Worm (Caenorhabditis elegans) whole organism, L4 larva: ENCODE data around the gene T04B8.1.

Source experiments
- D1046.2 ChIP-seq: fragments of 200-800 bp; sonication (Bioruptor generic); IDR thresholded peaks from 2 replicates; pipeline ENCODE4 v1.3.6; 2022; ENCODE audit warnings: missing genetic modification characterization, missing compliant biosample characterization
- R02D3.7 ChIP-seq: fragments of 150-350 bp; sonication (generic microtip); optimal IDR thresholded peaks from 3 replicates; lab custom pipeline; 2014; ENCODE audit warnings: missing biosample characterization, missing genetic modification characterization
- T26A8.4 ChIP-seq: fragments of 200-800 bp; sonication (Bioruptor generic); IDR thresholded peaks from 2 replicates; pipeline ENCODE4 v1.3.6; 2022; ENCODE audit warnings: missing genetic modification characterization, missing compliant biosample characterization
- Y48G9A.11 ChIP-seq: fragments of 200-800 bp; sonication (Bioruptor generic); IDR thresholded peaks from 2 replicates; pipeline ENCODE4 v1.3.6; 2022; ENCODE audit warnings: missing genetic modification reagents, missing genetic modification characterization, missing compliant biosample characterization
- ceh-20 ChIP-seq: fragments of 200-800 bp; sonication (Bioruptor generic); IDR thresholded peaks from 2 replicates; pipeline ENCODE4 v1.3.6; 2022; ENCODE audit warnings: missing genetic modification reagents, missing genetic modification characterization, missing compliant biosample characterization
- ceh-28 ChIP-seq: fragments of 150-350 bp; optimal IDR thresholded peaks from 2 replicates; lab custom pipeline; 2014; ENCODE audit warnings: missing biosample characterization, missing genetic modification reagents, missing genetic modification characterization
- ceh-32 ChIP-seq: sonication (generic microtip); optimal IDR thresholded peaks from 2 replicates; lab custom pipeline; 2016; ENCODE audit warnings: mild to moderate bottlenecking, missing genetic modification characterization, missing compliant biosample characterization; ENCODE audit not compliant: poor library complexity
- ceh-44 ChIP-seq: fragments of 200-800 bp; sonication (Bioruptor generic); IDR thresholded peaks from 2 replicates; pipeline ENCODE4 v1.3.6; 2022; ENCODE audit warnings: missing genetic modification reagents, missing genetic modification characterization, missing compliant biosample characterization
- ceh-62 ChIP-seq: sonication (generic microtip); optimal IDR thresholded peaks from 2 replicates; lab custom pipeline; 2017; ENCODE audit warnings: missing biosample characterization, missing genetic modification characterization
- ceh-82 ChIP-seq: sonication (generic microtip); optimal IDR thresholded peaks from 2 replicates; lab custom pipeline; 2017; ENCODE audit warnings: missing biosample characterization, missing genetic modification characterization
- ces-1 ChIP-seq: fragments of 150-350 bp; sonication (generic microtip); optimal IDR thresholded peaks from 4 replicates; lab custom pipeline; 2014; ENCODE audit warnings: missing biosample characterization, missing genetic modification reagents, missing genetic modification characterization
- ctbp-1 ChIP-seq: fragments of 200-800 bp; sonication (Bioruptor generic); IDR thresholded peaks from 2 replicates; pipeline ENCODE4 v1.3.6; 2022; ENCODE audit warnings: missing genetic modification reagents, missing genetic modification characterization, missing compliant biosample characterization
- daf-12 ChIP-seq: fragments of 150-350 bp; optimal IDR thresholded peaks from 2 replicates; lab custom pipeline; 2014; ENCODE audit warnings: missing biosample characterization, missing genetic modification reagents, missing genetic modification characterization
- daf-16 ChIP-seq, 3 experiments: sonication (generic microtip); optimal IDR thresholded peaks; 2 replicates each; lab custom pipeline; 2016 to 2017; ENCODE audit warnings: missing genetic modification characterization in 3 of 3, missing genetic modification reagents in 3 of 3, mild to moderate bottlenecking in 2 of 3, missing compliant biosample characterization in 2 of 3, missing biosample characterization in 1 of 3, moderate library complexity in 1 of 3
- daf-8 ChIP-seq: fragments of 200-800 bp; sonication (Bioruptor generic); IDR thresholded peaks from 2 replicates; pipeline ENCODE4 v1.3.6; 2022; ENCODE audit warnings: missing genetic modification characterization, missing compliant biosample characterization
- dmd-8 ChIP-seq: fragments of 200-800 bp; sonication (Bioruptor generic); IDR thresholded peaks from 2 replicates; pipeline ENCODE4 v1.3.6; 2022; ENCODE audit warnings: missing genetic modification characterization, missing compliant biosample characterization
- dmd-9 ChIP-seq: fragments of 200-800 bp; sonication (Bioruptor generic); IDR thresholded peaks from 2 replicates; pipeline ENCODE4 v1.3.6; 2022; ENCODE audit warnings: missing genetic modification reagents, missing genetic modification characterization, missing compliant biosample characterization
- duxl-1 ChIP-seq: sonication (generic microtip); optimal IDR thresholded peaks from 2 replicates; lab custom pipeline; 2016; ENCODE audit warnings: mild to moderate bottlenecking, missing genetic modification characterization, moderate library complexity, missing compliant biosample characterization; ENCODE audit not compliant: poor library complexity
- egl-27 ChIP-seq: sonication (generic microtip); optimal IDR thresholded peaks from 3 replicates; lab custom pipeline; 2017; ENCODE audit warnings: missing biosample characterization, missing genetic modification reagents, missing genetic modification characterization
- egl-43 ChIP-seq: fragments of 200-800 bp; sonication (Bioruptor generic); IDR thresholded peaks from 2 replicates; pipeline ENCODE4 v1.3.6; 2022; ENCODE audit warnings: missing genetic modification reagents, missing genetic modification characterization, missing compliant biosample characterization
- fkh-10 ChIP-seq: fragments of 150-350 bp; optimal IDR thresholded peaks from 2 replicates; lab custom pipeline; 2014; ENCODE audit warnings: missing biosample characterization, missing genetic modification reagents, missing genetic modification characterization
- fos-1 ChIP-seq: fragments of 150-350 bp; optimal IDR thresholded peaks from 2 replicates; lab custom pipeline; 2014; ENCODE audit warnings: missing biosample characterization, missing genetic modification characterization
- hlh-11 ChIP-seq: fragments of 200-800 bp; sonication (Bioruptor generic); optimal IDR thresholded peaks from 2 replicates; lab custom pipeline; 2018; ENCODE audit warnings: mild to moderate bottlenecking, missing genetic modification characterization, missing compliant biosample characterization
- hlh-30 ChIP-seq: sonication (generic microtip); optimal IDR thresholded peaks from 2 replicates; lab custom pipeline; 2017; ENCODE audit warnings: antibody characterized with exemption, mild to moderate bottlenecking, missing genetic modification characterization, missing compliant biosample characterization; ENCODE audit not compliant: insufficient read depth
- hmg-1.1 ChIP-seq: fragments of 200-800 bp; sonication (Bioruptor generic); IDR thresholded peaks from 2 replicates; pipeline ENCODE4 v1.3.6; 2022; ENCODE audit warnings: missing genetic modification reagents, missing genetic modification characterization, missing compliant biosample characterization
- jun-1 ChIP-seq: fragments of 150-350 bp; optimal IDR thresholded peaks from 2 replicates; lab custom pipeline; 2014; ENCODE audit warnings: missing biosample characterization, missing genetic modification reagents, missing genetic modification characterization
- lim-7 ChIP-seq: fragments of 200-800 bp; sonication (Bioruptor generic); IDR thresholded peaks from 2 replicates; pipeline ENCODE4 v1.3.6; 2022; ENCODE audit warnings: missing genetic modification characterization, missing compliant biosample characterization
- lin-13 ChIP-seq: fragments of 150-350 bp; optimal IDR thresholded peaks from 2 replicates; lab custom pipeline; 2014; ENCODE audit warnings: missing biosample characterization, missing genetic modification reagents, missing genetic modification characterization
- lin-15B ChIP-seq: fragments of 150-350 bp; sonication (generic microtip); optimal IDR thresholded peaks from 3 replicates; lab custom pipeline; 2014; ENCODE audit warnings: missing biosample characterization, missing genetic modification characterization
- lin-38 ChIP-seq: fragments of 200-800 bp; sonication (Bioruptor generic); IDR thresholded peaks from 2 replicates; pipeline ENCODE4 v1.3.6; 2022; ENCODE audit warnings: missing genetic modification reagents, missing genetic modification characterization, missing compliant biosample characterization
- lin-39 ChIP-seq: fragments of 150-350 bp; optimal IDR thresholded peaks from 2 replicates; lab custom pipeline; 2014; ENCODE audit warnings: missing biosample characterization, missing genetic modification reagents, missing genetic modification characterization
- lsy-2 ChIP-seq, 2 experiments: fragments of 150-350 bp in 1 of 2; sonication (generic microtip) in 1 of 2; optimal IDR thresholded peaks; 2 replicates each; lab custom pipeline; 2014 to 2017; ENCODE audit warnings: missing biosample characterization in 2 of 2, missing genetic modification characterization in 2 of 2
- madf-5 ChIP-seq, 2 experiments: fragments of 200-800 bp; sonication (Bioruptor generic); IDR thresholded peaks; 2 replicates each; pipeline ENCODE4 v1.3.6; 2022; ENCODE audit warnings: missing compliant biosample characterization in 2 of 2, missing genetic modification characterization in 2 of 2
- mdl-1 ChIP-seq, 2 experiments: fragments of 150-350 bp in 1 of 2; sonication (generic microtip) in 1 of 2; optimal IDR thresholded peaks; 2 replicates each; lab custom pipeline; 2014 to 2017; ENCODE audit warnings: missing biosample characterization in 2 of 2, missing genetic modification characterization in 2 of 2
- mep-1 ChIP-seq: fragments of 150-350 bp; sonication (generic microtip); optimal IDR thresholded peaks from 3 replicates; lab custom pipeline; 2014; ENCODE audit warnings: missing biosample characterization, missing genetic modification characterization
- mes-2 ChIP-seq: sonication (generic microtip); optimal IDR thresholded peaks from 2 replicates; lab custom pipeline; 2016; ENCODE audit warnings: missing genotype, mild to moderate bottlenecking, missing genetic modification characterization, missing compliant biosample characterization; ENCODE audit not compliant: poor library complexity, severe bottlenecking
- nhr-102 ChIP-seq: sonication (generic microtip); optimal IDR thresholded peaks from 2 replicates; lab custom pipeline; 2016; ENCODE audit warnings: mild to moderate bottlenecking, missing genetic modification characterization, moderate library complexity, missing compliant biosample characterization
- nhr-11 ChIP-seq: fragments of 150-350 bp; optimal IDR thresholded peaks from 2 replicates; lab custom pipeline; 2014; ENCODE audit warnings: missing biosample characterization, missing genetic modification characterization
- nhr-41 ChIP-seq: fragments of 200-800 bp; sonication (Bioruptor generic); IDR thresholded peaks from 2 replicates; pipeline ENCODE4 v1.3.6; 2022; ENCODE audit warnings: missing genetic modification reagents, missing genetic modification characterization, missing compliant biosample characterization
- nhr-48 ChIP-seq: sonication (generic microtip); optimal IDR thresholded peaks from 2 replicates; lab custom pipeline; 2016; ENCODE audit warnings: mild to moderate bottlenecking, missing genetic modification characterization, missing compliant biosample characterization
- nhr-6 ChIP-seq: fragments of 150-350 bp; optimal IDR thresholded peaks from 2 replicates; lab custom pipeline; 2014; ENCODE audit warnings: missing biosample characterization, missing genetic modification characterization
- nhr-77 ChIP-seq: fragments of 150-350 bp; optimal IDR thresholded peaks from 2 replicates; lab custom pipeline; 2014; ENCODE audit warnings: missing biosample characterization, missing genetic modification characterization
- pha-4 ChIP-seq, 2 experiments: fragments of 150-350 bp in 1 of 2; fragments of 200-800 bp in 1 of 2; sonication (Bioruptor generic) in 1 of 2; IDR thresholded peaks in 1 of 2; optimal IDR thresholded peaks in 1 of 2; 2 replicates each; pipeline versions ENCODE4 v1.3.6 to Lab custom; 2014 to 2022; ENCODE audit warnings: missing genetic modification characterization in 2 of 2, missing genetic modification reagents in 2 of 2, missing biosample characterization in 1 of 2, missing compliant biosample characterization in 1 of 2
- pqm-1 ChIP-seq: sonication (generic microtip); optimal IDR thresholded peaks from 2 replicates; lab custom pipeline; 2017; ENCODE audit warnings: missing biosample characterization, missing genetic modification characterization
- tag-97 ChIP-seq: fragments of 200-800 bp; sonication (Bioruptor generic); IDR thresholded peaks from 2 replicates; pipeline ENCODE4 v1.3.6; 2022; ENCODE audit warnings: missing genetic modification characterization, missing compliant biosample characterization
- tra-1 ChIP-seq: fragments of 200-800 bp; sonication (Bioruptor generic); IDR thresholded peaks from 2 replicates; pipeline ENCODE4 v1.3.6; 2022; ENCODE audit warnings: missing genetic modification reagents, missing genetic modification characterization, missing compliant biosample characterization
- unc-39 ChIP-seq: sonication (generic microtip); optimal IDR thresholded peaks from 2 replicates; lab custom pipeline; 2017; ENCODE audit warnings: missing biosample characterization, missing genetic modification characterization
- unc-62 ChIP-seq, 3 experiments: fragments of 150-350 bp in 1 of 3; sonication (generic microtip); optimal IDR thresholded peaks in 2 of 3; peaks in 1 of 3; 1 replicate in 1 of 3; 2 replicates in 2 of 3; lab custom pipeline; 2014 to 2017; ENCODE audit warnings: missing biosample characterization in 3 of 3, missing genetic modification characterization in 3 of 3, missing genetic modification reagents in 3 of 3, missing genotype in 1 of 3
- zfp-2 ChIP-seq: sonication (generic microtip); optimal IDR thresholded peaks from 2 replicates; lab custom pipeline; 2016; ENCODE audit warnings: mild to moderate bottlenecking, missing genetic modification characterization, missing compliant biosample characterization
- zfp-3 ChIP-seq: fragments of 200-800 bp; sonication (Bioruptor generic); conservative IDR thresholded peaks from 2 replicates; pipeline ENCODE4 v1.3.6; 2022; ENCODE audit warnings: missing genetic modification reagents, missing genetic modification characterization, missing compliant biosample characterization
- zip-11 ChIP-seq: fragments of 200-800 bp; sonication (Bioruptor generic); IDR thresholded peaks from 2 replicates; pipeline ENCODE4 v1.3.6; 2022; ENCODE audit warnings: missing genetic modification characterization, missing compliant biosample characterization

Gene T04B8.1

DNA sequence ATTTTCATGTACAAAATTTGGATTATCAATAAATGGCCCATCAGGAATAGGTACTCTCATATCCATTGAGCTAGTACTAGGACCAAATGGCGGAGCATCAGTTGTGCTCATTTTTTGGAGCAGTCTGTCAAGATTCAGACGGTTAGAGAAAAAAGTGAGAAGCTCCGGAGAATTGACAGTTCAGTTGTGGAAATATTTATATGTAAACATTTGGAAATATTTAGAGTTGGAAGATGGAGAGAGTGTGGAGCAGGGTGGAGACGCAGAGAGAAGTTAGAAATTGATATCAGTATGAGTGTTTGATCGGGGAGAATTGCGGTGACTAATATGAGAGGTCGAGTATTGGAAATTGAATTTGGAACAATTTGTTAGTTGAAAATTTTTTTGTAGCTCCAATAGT is 12.9 kb upstream of the T04B8.1 start (continued):
- TF ChIP-seq tag-97 (no peak), D1046.2 (GFP tag; lab: Robert Waterston, UW) (no peak), daf-8 (GFP tag; lab: Robert Waterston, UW) (no peak), egl-43 (GFP tag; lab: Robert Waterston, UW) (no peak), daf-16 (GFP tag; optimal IDR thresholded peaks at IDR 0.05; lab: Kevin White, UChicago) (no peak), daf-16 (tag; optimal IDR thresholded peaks at IDR 0.05; lab: Kevin White, UChicago) (peak; percentile 86), nhr-77 (tag; lab: Kevin White, UChicago) (no peak), lim-7 (GFP tag; lab: Robert Waterston, UW) (no peak), ceh-32 (tag; lab: Kevin White, UChicago) (no peak), T26A8.4 (GFP tag; lab: Robert Waterston, UW) (no peak), pha-4 (GFP tag; IDR thresholded peaks at IDR 0.05; lab: Robert Waterston, UW) (no peak), pha-4 (tag; optimal IDR thresholded peaks at IDR 0.05; lab: Kevin White, UChicago) (no peak), dmd-8 (GFP tag; lab: Robert Waterston, UW) (no peak), lin-13 (GFP tag; lab: Kevin White, UChicago) (no peak), jun-1 (tag; lab: Kevin White, UChicago) (no peak), nhr-102 (tag; lab: Kevin White, UChicago) (no peak), ctbp-1 (no peak), ceh-20 (GFP tag; lab: Robert Waterston, UW) (no peak), egl-27 (tag; lab: Kevin White, UChicago) (no peak), ces-1 (GFP tag; lab: Kevin White, UChicago) (no peak), mep-1 (tag; lab: Kevin White, UChicago) (peak; percentile 7), nhr-6 (no peak), ceh-62 (tag; lab: Kevin White, UChicago) (no peak), nhr-48 (tag; lab: Kevin White, UChicago) (no peak), madf-5 (GFP tag; IDR thresholded peaks at IDR 0.05; lab: Robert Waterston, UW) (no peak), zip-11 (GFP tag; lab: Robert Waterston, UW) (no peak), lin-38 (no peak), R02D3.7 (tag; lab: Kevin White, UChicago) (no peak), zfp-2 (tag; lab: Kevin White, UChicago) (no peak), mdl-1 (tag; optimal IDR thresholded peaks at IDR 0.05; lab: Kevin White, UChicago) (no peak), dmd-9 (GFP tag; lab: Robert Waterston, UW) (no peak), ceh-82 (tag; lab: Kevin White, UChicago) (no peak), daf-12 (tag; lab: Kevin White, UChicago) (no peak), Y48G9A.11 (GFP tag; lab: Robert Waterston, UW) (no peak), lin-39 (no peak), hmg-1.1 (GFP tag; lab: Robert Waterston, UW) (no peak), pqm-1 (tag; lab: Kevin White, UChicago) (peak; percentile 43), hlh-30 (tag; lab: Kevin White, UChicago) (no peak), unc-62 (GFP tag; optimal IDR thresholded peaks at IDR 0.05 in 1 of 2; lab: Kevin White, UChicago) (peak in 1 of 2 experiments; percentile 37), unc-62 (tag; optimal IDR thresholded peaks at IDR 0.05; lab: Kevin White, UChicago) (no peak), tra-1 (no peak), zfp-3 (GFP tag; lab: Robert Waterston, UW) (no peak), fos-1 (tag; lab: Kevin White, UChicago) (no peak), lsy-2 (tag; optimal IDR thresholded peaks at IDR 0.05; lab: Kevin White, UChicago) (no peak), nhr-41 (GFP tag; lab: Robert Waterston, UW) (no peak), unc-39 (tag; lab: Kevin White, UChicago) (no peak), duxl-1 (tag; lab: Kevin White, UChicago) (no peak), ceh-28 (tag; lab: Kevin White, UChicago) (no peak), fkh-10 (GFP tag; lab: Kevin White, UChicago) (no peak), mes-2 (tag; lab: Kevin White, UChicago) (peak; percentile 7), hlh-11 (tag; lab: Kevin White, UChicago) (peak; percentile 51), nhr-11 (no peak), lin-15B (tag; lab: Kevin White, UChicago) (no peak), ceh-44 (GFP tag; lab: Robert Waterston, UW) (no peak)
